Worm (Caenorhabditis elegans): ENCODE results near the gene hot-7.
A peak's percentile ranks its signal among the peaks of the same experiment; 100 is the strongest.

hot-7 gene

ce11 chrII:14226175-14226574 lies 15.0 kb downstream of the hot-7 start, which contains the start of gene Y48B6A.13:
Gene Y48B6A.13 (minus strand): TSS chrII:14226275.
- TF ChIP-seq ceh-82 (tag; optimal IDR thresholded peaks at IDR 0.05) (no peak), egl-27 (tag; optimal IDR thresholded peaks at IDR 0.05) (no peak), nhr-25 (tag; optimal IDR thresholded peaks at IDR 0.05) (no peak), ceh-9 (tag; optimal IDR thresholded peaks at IDR 0.05) (no peak), nhr-43 (tag; optimal IDR thresholded peaks at IDR 0.05; ENCODE audit: poor library complexity, severe bottlenecking) (no peak), nhr-237 (tag; optimal IDR thresholded peaks at IDR 0.05) (no peak), fkh-10 (GFP tag; optimal IDR thresholded peaks at IDR 0.05) (no peak), R02D3.7 (tag; optimal IDR thresholded peaks at IDR 0.05) (no peak), nhr-11 (tag; optimal IDR thresholded peaks at IDR 0.05) (no peak), jun-1 (tag; optimal IDR thresholded peaks at IDR 0.05) (no peak)

ce11 chrII:14230075-14230474 lies 18.9 kb downstream of the hot-7 start:
- TF ChIP-seq fkh-10 (GFP tag; optimal IDR thresholded peaks at IDR 0.05) (no peak), nhr-12 (tag; optimal IDR thresholded peaks at IDR 0.05) (no peak), zag-1 (tag; optimal IDR thresholded peaks at IDR 0.05) (no peak), ceh-9 (tag; optimal IDR thresholded peaks at IDR 0.05) (no peak), skn-1 (tag; optimal IDR thresholded peaks at IDR 0.05) (no peak), pqm-1 (tag; optimal IDR thresholded peaks at IDR 0.05) (no peak), ZK546.5 (tag; optimal IDR thresholded peaks at IDR 0.05) (no peak), nhr-11 (tag; optimal IDR thresholded peaks at IDR 0.05) (no peak), nhr-43 (tag; optimal IDR thresholded peaks at IDR 0.05; ENCODE audit: poor library complexity, severe bottlenecking) (no peak), nhr-76 (tag; optimal IDR thresholded peaks at IDR 0.05) (no peak), mdl-1 (tag; optimal IDR thresholded peaks at IDR 0.05) (no peak), sea-2 (GFP tag; optimal IDR thresholded peaks at IDR 0.05) (no peak), mml-1 (tag; optimal IDR thresholded peaks at IDR 0.05) (no peak), aly-2 (tag; optimal IDR thresholded peaks at IDR 0.05) (no peak), nhr-23 (tag; optimal IDR thresholded peaks at IDR 0.05) (no peak), nhr-77 (tag; optimal IDR thresholded peaks at IDR 0.05) (no peak)

DNA sequence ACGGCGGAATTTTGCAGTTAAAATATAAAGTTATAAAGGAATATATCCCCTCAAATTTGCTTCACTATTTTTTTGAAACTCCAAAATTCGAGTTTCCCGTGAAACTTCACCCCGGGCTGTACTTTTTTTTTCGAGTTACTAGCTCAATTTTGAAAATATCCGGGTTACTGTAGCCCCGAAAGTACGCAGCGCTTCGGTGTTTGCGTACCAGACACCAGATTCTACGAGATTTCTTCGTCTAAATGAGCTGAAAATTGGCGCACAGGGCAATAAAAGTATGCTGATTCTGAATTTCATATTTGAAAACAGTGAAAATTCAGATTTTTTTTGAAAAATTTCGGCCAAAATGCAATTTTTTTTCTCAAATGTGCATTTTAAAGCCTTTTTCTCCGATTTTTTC lies 19.7 kb downstream of the hot-7 start:
- TF ChIP-seq ztf-11 (tag; optimal IDR thresholded peaks at IDR 0.05) (no peak), lin-39 (tag; optimal IDR thresholded peaks at IDR 0.05) (no peak), mdl-1 (tag; optimal IDR thresholded peaks at IDR 0.05) (no peak), tbx-2 (tag; optimal IDR thresholded peaks at IDR 0.05) (no peak), hmg-11 (tag; optimal IDR thresholded peaks at IDR 0.05) (no peak), elt-3 (tag; optimal IDR thresholded peaks at IDR 0.05) (no peak), zag-1 (tag; optimal IDR thresholded peaks at IDR 0.05) (no peak), ztf-4 (tag; optimal IDR thresholded peaks at IDR 0.05) (no peak), fkh-10 (GFP tag; optimal IDR thresholded peaks at IDR 0.05) (no peak), ceh-28 (tag; optimal IDR thresholded peaks at IDR 0.05) (no peak), ceh-16 (tag; optimal IDR thresholded peaks at IDR 0.05) (no peak), ZK546.5 (tag; optimal IDR thresholded peaks at IDR 0.05) (no peak), nhr-11 (tag; optimal IDR thresholded peaks at IDR 0.05) (no peak), ceh-9 (tag; optimal IDR thresholded peaks at IDR 0.05) (no peak), lin-15B (tag; optimal IDR thresholded peaks at IDR 0.05) (no peak)

DNA sequence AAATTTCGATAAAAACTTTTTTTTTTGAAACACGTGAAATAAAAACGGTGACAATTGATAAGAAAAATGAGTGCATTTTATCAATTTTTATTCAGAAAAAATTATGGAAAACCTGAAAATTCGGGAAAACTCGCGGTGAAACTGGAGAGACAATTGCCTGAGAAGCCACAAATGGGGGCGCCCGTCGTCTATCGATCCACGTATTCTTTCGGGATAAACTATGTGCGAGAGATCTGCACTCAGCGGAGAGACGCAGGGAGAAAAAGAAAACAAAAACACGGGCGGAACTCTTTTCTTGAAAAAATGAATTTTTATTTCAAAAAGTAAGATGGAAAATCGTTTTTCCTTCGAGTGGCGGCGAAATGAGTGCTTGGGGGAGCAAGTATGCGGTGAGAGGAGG lies 22.7 kb downstream of the hot-7 start, which contains the start of gene men-1:
TSS of gene men-1 (minus strand) at position 242 of the 400 bp plus-strand sequence.
- no peak for TF ChIP-seq nhr-67 (tag; optimal IDR thresholded peaks at IDR 0.05)
- TF ChIP-seq R02D3.7 (tag; optimal IDR thresholded peaks at IDR 0.05), result no peak
- TF ChIP-seq pha-4 (tag; optimal IDR thresholded peaks at IDR 0.05), result peak; percentile 8
- no peak for TF ChIP-seq nhr-28 (tag; optimal IDR thresholded peaks at IDR 0.05)
- TF ChIP-seq jun-1 (tag; optimal IDR thresholded peaks at IDR 0.05), result no peak
- TF ChIP-seq ama-1 (optimal IDR thresholded peaks at IDR 0.05), result no peak
- peak; percentile 36 for TF ChIP-seq hmg-11 (tag; optimal IDR thresholded peaks at IDR 0.05)
- TF ChIP-seq snpc-4 (tag; optimal IDR thresholded peaks at IDR 0.05), result no peak
- TF ChIP-seq nhr-11 (tag; optimal IDR thresholded peaks at IDR 0.05), result no peak
- TF ChIP-seq nhr-77 (tag; optimal IDR thresholded peaks at IDR 0.05), result no peak
- TF ChIP-seq mml-1 (tag; optimal IDR thresholded peaks at IDR 0.05), result no peak
- TF ChIP-seq nhr-43 (tag; optimal IDR thresholded peaks at IDR 0.05; ENCODE audit: poor library complexity, severe bottlenecking), result no peak
- TF ChIP-seq lin-15B (tag; optimal IDR thresholded peaks at IDR 0.05), result no peak
- no peak for TF ChIP-seq nhr-237 (tag; optimal IDR thresholded peaks at IDR 0.05)
- TF ChIP-seq unc-62 (GFP tag; optimal IDR thresholded peaks at IDR 0.05), result no peak
- TF ChIP-seq fkh-10 (GFP tag; optimal IDR thresholded peaks at IDR 0.05), result no peak
- no peak for TF ChIP-seq nhr-25 (tag; optimal IDR thresholded peaks at IDR 0.05)
- no peak for TF ChIP-seq mdl-1 (tag; optimal IDR thresholded peaks at IDR 0.05)
- TF ChIP-seq ztf-4 (tag; optimal IDR thresholded peaks at IDR 0.05), result no peak
- TF ChIP-seq aly-2 (tag; optimal IDR thresholded peaks at IDR 0.05), result no peak
- TF ChIP-seq daf-12 (tag; optimal IDR thresholded peaks at IDR 0.05), result no peak
- TF ChIP-seq skn-1 (tag; optimal IDR thresholded peaks at IDR 0.05), result no peak
- no peak for TF ChIP-seq fos-1 (tag; optimal IDR thresholded peaks at IDR 0.05)
- no peak for TF ChIP-seq fkh-2 (tag; optimal IDR thresholded peaks at IDR 0.05)
- no peak for TF ChIP-seq eor-1 (tag; optimal IDR thresholded peaks at IDR 0.05)
- TF ChIP-seq nfya-1 (tag; optimal IDR thresholded peaks at IDR 0.05; ENCODE audit: insufficient read depth), result peak; percentile 2
- TF ChIP-seq elt-2 (tag; optimal IDR thresholded peaks at IDR 0.05), result peak; percentile 42
